Worm (Caenorhabditis elegans): ENCODE results near the gene gpa-7.

The gpa-7 gene

ce11 chrIV:10382894-10383293, 20.9 kb upstream of the gpa-7 start:
- TF ChIP-seq mml-1 (tag; optimal IDR thresholded peaks at IDR 0.05) (no peak), fkh-10 (GFP tag; optimal IDR thresholded peaks at IDR 0.05) (no peak), R02D3.7 (tag; optimal IDR thresholded peaks at IDR 0.05) (no peak), pqm-1 (tag; optimal IDR thresholded peaks at IDR 0.05) (no peak), fos-1 (tag; optimal IDR thresholded peaks at IDR 0.05) (no peak), ztf-11 (tag; optimal IDR thresholded peaks at IDR 0.05) (no peak), ceh-16 (tag; optimal IDR thresholded peaks at IDR 0.05) (no peak), lin-15B (tag; optimal IDR thresholded peaks at IDR 0.05) (no peak), ceh-28 (tag; optimal IDR thresholded peaks at IDR 0.05) (no peak), nhr-237 (tag; optimal IDR thresholded peaks at IDR 0.05) (no peak), nhr-23 (tag; optimal IDR thresholded peaks at IDR 0.05) (no peak), nhr-12 (tag; optimal IDR thresholded peaks at IDR 0.05) (no peak), egl-27 (tag; optimal IDR thresholded peaks at IDR 0.05) (no peak), fkh-2 (tag; optimal IDR thresholded peaks at IDR 0.05) (no peak), hmg-11 (tag; optimal IDR thresholded peaks at IDR 0.05) (no peak)

ce11 chrIV:10387113-10387512, 16.7 kb upstream of the gpa-7 start, which contains the start of gene nfu-1:
Gene nfu-1 (plus strand): TSS chrIV:10387413.
- TF ChIP-seq ZK546.5 (tag; optimal IDR thresholded peaks at IDR 0.05) (no peak), ztf-4 (tag; optimal IDR thresholded peaks at IDR 0.05) (no peak), ztf-11 (tag; optimal IDR thresholded peaks at IDR 0.05) (no peak), lin-39 (tag; optimal IDR thresholded peaks at IDR 0.05) (no peak), skn-1 (tag; optimal IDR thresholded peaks at IDR 0.05) (no peak), elt-2 (tag; optimal IDR thresholded peaks at IDR 0.05) (no peak), pqm-1 (tag; optimal IDR thresholded peaks at IDR 0.05) (no peak), egl-5 (tag; optimal IDR thresholded peaks at IDR 0.05) (no peak), egl-27 (tag; optimal IDR thresholded peaks at IDR 0.05) (no peak), unc-62 (GFP tag; optimal IDR thresholded peaks at IDR 0.05) (no peak), daf-12 (tag; optimal IDR thresholded peaks at IDR 0.05) (no peak), zag-1 (tag; optimal IDR thresholded peaks at IDR 0.05) (no peak), sea-2 (GFP tag; optimal IDR thresholded peaks at IDR 0.05) (no peak), aly-2 (tag; optimal IDR thresholded peaks at IDR 0.05) (no peak), snpc-4 (tag; optimal IDR thresholded peaks at IDR 0.05) (no peak), nhr-76 (tag; optimal IDR thresholded peaks at IDR 0.05) (no peak), ceh-9 (tag; optimal IDR thresholded peaks at IDR 0.05) (no peak), eor-1 (tag; optimal IDR thresholded peaks at IDR 0.05) (no peak), nhr-28 (tag; optimal IDR thresholded peaks at IDR 0.05) (no peak)

ce11 chrIV:10388263-10388662, 15.5 kb upstream of the gpa-7 start, which contains the start of gene R10H10.3:
Gene R10H10.3 (plus strand): TSS chrIV:10388505.
- TF ChIP-seq pha-4 (tag; optimal IDR thresholded peaks at IDR 0.05): no peak
- TF ChIP-seq ztf-4 (tag; optimal IDR thresholded peaks at IDR 0.05): no peak
- no peak for TF ChIP-seq nhr-23 (tag; optimal IDR thresholded peaks at IDR 0.05)
- TF ChIP-seq nhr-11 (tag; optimal IDR thresholded peaks at IDR 0.05): no peak
- TF ChIP-seq aly-2 (tag; optimal IDR thresholded peaks at IDR 0.05): no peak
- peak; percentile 78 for TF ChIP-seq pqm-1 (tag; optimal IDR thresholded peaks at IDR 0.05)
- peak; percentile 85 for TF ChIP-seq elt-2 (tag; optimal IDR thresholded peaks at IDR 0.05)
- TF ChIP-seq snpc-4 (tag; optimal IDR thresholded peaks at IDR 0.05): no peak
- TF ChIP-seq mdl-1 (tag; optimal IDR thresholded peaks at IDR 0.05): no peak
- no peak for TF ChIP-seq jun-1 (tag; optimal IDR thresholded peaks at IDR 0.05)
- no peak for TF ChIP-seq nhr-12 (tag; optimal IDR thresholded peaks at IDR 0.05)
- no peak for TF ChIP-seq sea-2 (GFP tag; optimal IDR thresholded peaks at IDR 0.05)
- TF ChIP-seq hmg-11 (tag; optimal IDR thresholded peaks at IDR 0.05): no peak

- TF ChIP-seq elt-3 (tag; optimal IDR thresholded peaks at IDR 0.05): no peak
- no peak for TF ChIP-seq fkh-10 (GFP tag; optimal IDR thresholded peaks at IDR 0.05)
- TF ChIP-seq lin-15B (tag; optimal IDR thresholded peaks at IDR 0.05): no peak
- TF ChIP-seq egl-27 (tag; optimal IDR thresholded peaks at IDR 0.05): no peak
- TF ChIP-seq mml-1 (tag; optimal IDR thresholded peaks at IDR 0.05): no peak
- TF ChIP-seq nhr-43 (tag; optimal IDR thresholded peaks at IDR 0.05; ENCODE audit: poor library complexity, severe bottlenecking): no peak
- no peak for TF ChIP-seq nfya-1 (tag; optimal IDR thresholded peaks at IDR 0.05; ENCODE audit: insufficient read depth)
- no peak for TF ChIP-seq ceh-9 (tag; optimal IDR thresholded peaks at IDR 0.05)
- no peak for TF ChIP-seq ztf-4 (tag; optimal IDR thresholded peaks at IDR 0.05)
- TF ChIP-seq nhr-25 (tag; optimal IDR thresholded peaks at IDR 0.05): no peak
Observed at ce11 chrIV:10391827-10392226, 12.0 kb upstream of the gpa-7 start, which contains the start of gene spe-26. Gene spe-26 (minus strand): TSS chrIV:10391927.

Measured in whole organism, L3 larva.